Fruit fly (Drosophila melanogaster) whole organism, embryonic: ENCODE data around the gene p24-1.
A peak's percentile ranks its signal among the peaks of the same experiment; 100 is the strongest.

Experiments used
- BtbVII ChIP-seq: fragments of 200-800 bp; sonication (Bioruptor generic); optimal IDR thresholded peaks from 3 replicates; lab custom pipeline; 2017; ENCODE audit warnings: missing biosample characterization, mild to moderate bottlenecking, missing genetic modification characterization
- CG10147 ChIP-seq: fragments of 200-800 bp; sonication (Bioruptor generic); optimal IDR thresholded peaks from 2 replicates; lab custom pipeline; 2019; ENCODE audit warnings: missing biosample characterization, mild to moderate bottlenecking, missing genetic modification characterization, moderate library complexity
- CG10209 ChIP-seq: fragments of 200-800 bp; sonication (Bioruptor generic); optimal IDR thresholded peaks from 3 replicates; lab custom pipeline; 2017; ENCODE audit warnings: missing biosample characterization, mild to moderate bottlenecking, missing genetic modification characterization, missing genetic modification reagents
- CG10979 ChIP-seq: fragments of 200-800 bp; sonication (Bioruptor generic); optimal IDR thresholded peaks from 2 replicates; lab custom pipeline; 2018; ENCODE audit warnings: missing biosample characterization, mild to moderate bottlenecking, missing genetic modification characterization, moderate library complexity
- CG11456 ChIP-seq: fragments of 200-800 bp; sonication (Bioruptor generic); IDR thresholded peaks from 3 replicates; pipeline ENCODE4 v1.3.6; 2022; ENCODE audit warnings: missing biosample characterization, missing genetic modification characterization
- CG12659 ChIP-seq: fragments of 200-800 bp; sonication (Bioruptor generic); optimal IDR thresholded peaks from 3 replicates; lab custom pipeline; 2017; ENCODE audit warnings: mild to moderate bottlenecking, missing biosample characterization, missing genetic modification reagents, missing genetic modification characterization
- CG13894 ChIP-seq: fragments of 200-800 bp; sonication (Bioruptor generic); optimal IDR thresholded peaks from 3 replicates; lab custom pipeline; 2018; ENCODE audit warnings: missing biosample characterization, mild to moderate bottlenecking, missing genetic modification characterization, moderate library complexity
- CG14965 ChIP-seq: fragments of 200-800 bp; sonication (Bioruptor generic); optimal IDR thresholded peaks from 2 replicates; lab custom pipeline; 2016; ENCODE audit warnings: missing biosample characterization, missing genetic modification characterization, borderline replicate concordance
- CG1529 ChIP-seq: fragments of 200-800 bp; sonication (Bioruptor generic); optimal IDR thresholded peaks from 3 replicates; lab custom pipeline; 2018; ENCODE audit warnings: missing biosample characterization, missing genetic modification characterization
- CG17186 ChIP-seq: fragments of 200-800 bp; sonication (Bioruptor generic); optimal IDR thresholded peaks from 3 replicates; lab custom pipeline; 2017; ENCODE audit warnings: missing biosample characterization, missing genetic modification reagents, missing genetic modification characterization
- CG17328 ChIP-seq: fragments of 200-800 bp; sonication (Bioruptor generic); IDR thresholded peaks from 2 replicates; pipeline ENCODE4 v1.3.6; 2022; ENCODE audit warnings: missing biosample characterization, missing genetic modification characterization
- CG2678 ChIP-seq: fragments of 200-800 bp; sonication (Bioruptor generic); optimal IDR thresholded peaks from 3 replicates; lab custom pipeline; 2019; ENCODE audit warnings: missing biosample characterization, mild to moderate bottlenecking, missing genetic modification characterization, moderate library complexity
- CG31388 ChIP-seq: fragments of 200-800 bp; sonication (Bioruptor generic); optimal IDR thresholded peaks from 2 replicates; lab custom pipeline; 2016; ENCODE audit warnings: missing biosample characterization, missing genetic modification characterization
- CG3847 ChIP-seq: fragments of 200-800 bp; sonication (Bioruptor generic); IDR thresholded peaks from 2 replicates; pipeline ENCODE4 v1.3.6; 2022; ENCODE audit warnings: missing biosample characterization, missing genetic modification characterization
- CG4282 ChIP-seq: fragments of 200-800 bp; sonication (Bioruptor generic); optimal IDR thresholded peaks from 2 replicates; lab custom pipeline; 2016; ENCODE audit warnings: missing biosample characterization, missing genetic modification characterization
- CG5953 ChIP-seq: fragments of 200-800 bp; sonication (Bioruptor generic); IDR thresholded peaks from 2 replicates; pipeline ENCODE4 v1.3.6; 2022; ENCODE audit warnings: missing biosample characterization, missing genetic modification characterization
- CG8089 ChIP-seq: fragments of 200-800 bp; sonication (Bioruptor generic); optimal IDR thresholded peaks from 3 replicates; lab custom pipeline; 2016; ENCODE audit warnings: missing biosample characterization, missing genetic modification characterization
- CG9727 ChIP-seq: fragments of 200-800 bp; sonication (Bioruptor generic); optimal IDR thresholded peaks from 3 replicates; lab custom pipeline; 2017; ENCODE audit warnings: missing biosample characterization, mild to moderate bottlenecking, missing genetic modification characterization
- CrebB ChIP-seq: fragments of 200-800 bp; sonication (Bioruptor generic); optimal IDR thresholded peaks from 3 replicates; lab custom pipeline; 2018; ENCODE audit warnings: missing biosample characterization, mild to moderate bottlenecking, missing genetic modification characterization
- Dp ChIP-seq: fragments of 200-800 bp; sonication (Bioruptor generic); optimal IDR thresholded peaks from 2 replicates; lab custom pipeline; 2018; ENCODE audit warnings: missing biosample characterization, mild to moderate bottlenecking, missing genetic modification characterization, moderate library complexity
- Ets97D ChIP-seq: fragments of 200-800 bp; sonication (Bioruptor generic); optimal IDR thresholded peaks from 3 replicates; lab custom pipeline; 2016; ENCODE audit warnings: missing biosample characterization, missing genetic modification characterization
- HLHmδ ChIP-seq: fragments of 200-800 bp; sonication (Bioruptor generic); optimal IDR thresholded peaks from 2 replicates; lab custom pipeline; 2018; ENCODE audit warnings: missing biosample characterization, mild to moderate bottlenecking, missing genetic modification characterization, moderate library complexity
- Hand ChIP-seq: fragments of 200-800 bp; sonication (Bioruptor generic); optimal IDR thresholded peaks from 2 replicates; lab custom pipeline; 2017; ENCODE audit warnings: mild to moderate bottlenecking, missing biosample characterization, missing genetic modification reagents, missing genetic modification characterization
- Hsf ChIP-seq: fragments of 200-800 bp; sonication (Bioruptor generic); optimal IDR thresholded peaks from 3 replicates; lab custom pipeline; 2016; ENCODE audit warnings: missing biosample characterization, missing genetic modification characterization
- Myb ChIP-seq: fragments of 200-800 bp; sonication (Bioruptor generic); optimal IDR thresholded peaks from 2 replicates; lab custom pipeline; 2016; ENCODE audit warnings: missing biosample characterization, missing genetic modification characterization
- Oli ChIP-seq: fragments of 200-800 bp; sonication (Bioruptor generic); optimal IDR thresholded peaks from 2 replicates; lab custom pipeline; 2018; ENCODE audit warnings: missing biosample characterization, mild to moderate bottlenecking, missing genetic modification characterization, moderate library complexity
- Scr ChIP-seq: fragments of 200-800 bp; sonication (Bioruptor generic); IDR thresholded peaks from 2 replicates; pipeline ENCODE4 v1.3.6; 2022; ENCODE audit warnings: missing biosample characterization, missing genetic modification characterization; ENCODE audit not compliant: partially characterized antibody
- ac ChIP-seq: fragments of 200-800 bp; sonication (Bioruptor generic); optimal IDR thresholded peaks from 3 replicates; lab custom pipeline; 2017; ENCODE audit warnings: missing biosample characterization, mild to moderate bottlenecking, missing genetic modification characterization
- cato ChIP-seq: fragments of 200-800 bp; sonication (Bioruptor generic); optimal IDR thresholded peaks from 2 replicates; lab custom pipeline; 2016; ENCODE audit warnings: missing biosample characterization, missing genetic modification characterization, borderline replicate concordance
- dmrt11E ChIP-seq: fragments of 200-800 bp; sonication (Bioruptor generic); optimal IDR thresholded peaks from 3 replicates; lab custom pipeline; 2018; ENCODE audit warnings: missing biosample characterization, mild to moderate bottlenecking, missing genetic modification characterization, moderate library complexity
- exex ChIP-seq: fragments of 200-800 bp; sonication (Bioruptor generic); optimal IDR thresholded peaks from 4 replicates; lab custom pipeline; 2018; ENCODE audit warnings: missing biosample characterization, mild to moderate bottlenecking, missing genetic modification characterization, moderate library complexity
- fd102C ChIP-seq: fragments of 200-800 bp; sonication (Bioruptor generic); optimal IDR thresholded peaks from 2 replicates; lab custom pipeline; 2018; ENCODE audit warnings: missing biosample characterization, mild to moderate bottlenecking, missing genetic modification characterization, moderate library complexity
- fd96Cb ChIP-seq: fragments of 200-800 bp; sonication (Bioruptor generic); optimal IDR thresholded peaks from 2 replicates; lab custom pipeline; 2018; ENCODE audit warnings: missing biosample characterization, mild to moderate bottlenecking, missing genetic modification characterization, moderate library complexity
- ftz-f1 ChIP-seq: fragments of 200-800 bp; sonication (Bioruptor generic); optimal IDR thresholded peaks from 2 replicates; lab custom pipeline; 2016; ENCODE audit warnings: missing biosample characterization, missing genetic modification characterization
- ind ChIP-seq: fragments of 200-800 bp; sonication (Bioruptor generic); optimal IDR thresholded peaks from 3 replicates; lab custom pipeline; 2016; ENCODE audit warnings: missing biosample characterization, missing genetic modification characterization
- insv ChIP-seq, 2 experiments: fragments of 200-800 bp; sonication (Bioruptor generic); optimal IDR thresholded peaks; 3 replicates each; lab custom pipeline; 2016 to 2018; ENCODE audit warnings: missing biosample characterization in 2 of 2, missing genetic modification characterization in 2 of 2
- klu ChIP-seq: fragments of 200-800 bp; sonication (Bioruptor generic); IDR thresholded peaks from 2 replicates; pipeline ENCODE4 v1.3.6; 2022; ENCODE audit warnings: missing biosample characterization, missing genetic modification characterization
- lab ChIP-seq: fragments of 200-800 bp; sonication (Bioruptor generic); optimal IDR thresholded peaks from 3 replicates; lab custom pipeline; 2017; ENCODE audit warnings: missing biosample characterization, missing genetic modification characterization, mild to moderate bottlenecking, moderate library complexity, missing genetic modification reagents
- nom ChIP-seq: fragments of 200-800 bp; sonication (Bioruptor generic); optimal IDR thresholded peaks from 2 replicates; lab custom pipeline; 2017; ENCODE audit warnings: missing biosample characterization, missing genetic modification characterization, mild to moderate bottlenecking, moderate library complexity, missing genetic modification reagents
- onecut ChIP-seq: fragments of 200-800 bp; sonication (Bioruptor generic); IDR thresholded peaks from 2 replicates; pipeline ENCODE4 v1.3.6; 2022; ENCODE audit warnings: missing biosample characterization, missing genetic modification characterization
- org-1 ChIP-seq: fragments of 200-800 bp; sonication (Bioruptor generic); optimal IDR thresholded peaks from 2 replicates; lab custom pipeline; 2017; ENCODE audit warnings: missing biosample characterization, missing genetic modification characterization
- pan ChIP-seq, 4 experiments: fragments of >200 bp in 3 of 4; fragments of 200-800 bp in 1 of 4; sonication (Bioruptor generic) in 1 of 4; optimal IDR thresholded peaks in 3 of 4; IDR thresholded peaks in 1 of 4; 2 replicates each; pipeline versions ENCODE4 v1.3.6 to Lab custom; 2017 to 2022; ENCODE audit warnings: missing biosample characterization in 2 of 4, missing genetic modification characterization in 2 of 4, mixed read lengths in 1 of 4
- pfk ChIP-seq: fragments of 200-800 bp; sonication (Bioruptor generic); optimal IDR thresholded peaks from 2 replicates; lab custom pipeline; 2018; ENCODE audit warnings: missing biosample characterization, mild to moderate bottlenecking, missing genetic modification characterization, moderate library complexity
- phol ChIP-seq: fragments of 200-800 bp; sonication (Bioruptor generic); optimal IDR thresholded peaks from 3 replicates; lab custom pipeline; 2018; ENCODE audit warnings: missing biosample characterization, mild to moderate bottlenecking, missing genetic modification characterization, moderate library complexity
- sens ChIP-seq: fragments of 200-800 bp; sonication (Bioruptor generic); peaks from one replicate; lab custom pipeline; 2016; ENCODE audit warnings: missing biosample characterization, missing genetic modification characterization
- sob ChIP-seq: fragments of 200-800 bp; sonication (Bioruptor generic); IDR thresholded peaks from 2 replicates; pipeline ENCODE4 v1.3.6; 2022; ENCODE audit warnings: missing biosample characterization, missing genetic modification characterization
- stwl ChIP-seq: fragments of 200-800 bp; sonication (Bioruptor generic); optimal IDR thresholded peaks from 3 replicates; lab custom pipeline; 2018; ENCODE audit warnings: missing biosample characterization, mild to moderate bottlenecking, missing genetic modification characterization, moderate library complexity
- unc-4 ChIP-seq: fragments of 200-800 bp; sonication (Bioruptor generic); IDR thresholded peaks from 2 replicates; pipeline ENCODE4 v1.3.6; 2022; ENCODE audit warnings: missing biosample characterization, missing genetic modification characterization; ENCODE audit not compliant: partially characterized antibody
- zen2 ChIP-seq: fragments of 200-800 bp; sonication (Bioruptor generic); IDR thresholded peaks from 3 replicates; pipeline ENCODE4 v1.3.6; 2022; ENCODE audit warnings: missing biosample characterization, missing genetic modification characterization; ENCODE audit not compliant: partially characterized antibody

p24-1 gene

dm6 chrX:11816434-11816948, 35.8 kb downstream of the p24-1 start, which contains the start of the genes CG1578 and rudhira (continued):
- TF ChIP-seq unc-4 (GFP tag; lab: Robert Waterston, UW) (no peak), dmrt11E (no peak), CG5953 (GFP tag; lab: Robert Waterston, UW) (no peak), CG12659 (GFP tag; lab: Kevin White, UChicago) (peak; percentile 70), CG9727 (GFP tag; lab: Kevin White, UChicago) (peak; percentile 30), CG10147 (GFP tag; lab: Kevin White, UChicago) (no peak), CG4282 (GFP tag; lab: Kevin White, UChicago) (no peak), org-1 (GFP tag; lab: Kevin White, UChicago) (no peak), pfk (GFP tag; lab: Kevin White, UChicago) (no peak), stwl (tag; lab: Kevin White, UChicago) (peak; percentile 80), ftz-f1 (GFP tag; lab: Kevin White, UChicago) (peak; percentile 71), Scr (peak; percentile 26; the same call in 1 of the 2 replicates), CG10979 (tag; lab: Kevin White, UChicago) (no peak), onecut (GFP tag; lab: Robert Waterston, UW) (peak; percentile 11; the same call in 1 of the 2 replicates), CG2678 (tag; lab: Kevin White, UChicago) (peak; percentile 11), cato (GFP tag; lab: Kevin White, UChicago) (no peak), Hsf (GFP tag; lab: Kevin White, UChicago) (no peak), CG10209 (no peak), CG31388 (GFP tag; lab: Kevin White, UChicago) (no peak), fd96Cb (no peak), sob (GFP tag; lab: Robert Waterston, UW) (no peak), zen2 (no peak), nom (GFP tag; lab: Kevin White, UChicago) (no peak), HLHmδ (GFP tag; lab: Kevin White, UChicago) (no peak), ind (GFP tag; lab: Kevin White, UChicago) (no peak), CG14965 (no peak), CG13894 (tag; lab: Kevin White, UChicago) (no peak), phol (tag; lab: Kevin White, UChicago) (peak; percentile 39), CG1529 (GFP tag; lab: Kevin White, UChicago) (no peak), Dp (GFP tag; lab: Kevin White, UChicago) (peak; percentile 54), lab (GFP tag; lab: Kevin White, UChicago) (no peak), pan (optimal IDR thresholded peaks at IDR 0.05; lab: Kevin White, UChicago) (no peak), pan (GFP tag; optimal IDR thresholded peaks at IDR 0.05 in 1 of 2, IDR thresholded peaks at IDR 0.05 in 1 of 2) (no peak), fd102C (GFP tag; lab: Kevin White, UChicago) (no peak), ac (no peak), BtbVII (GFP tag; lab: Kevin White, UChicago) (no peak), CG3847 (GFP tag; lab: Robert Waterston, UW) (0 out of 2 replicates have a peak, but pooled peaks have one; percentile 31), sens (peak; percentile 40), CG8089 (GFP tag; lab: Kevin White, UChicago) (no peak), CG11456 (no peak), Ets97D (GFP tag; lab: Kevin White, UChicago) (peak; percentile 46), klu (GFP tag; lab: Robert Waterston, UW) (no peak), exex (tag; lab: Kevin White, UChicago) (peak; percentile 12), Hand (GFP tag; lab: Kevin White, UChicago) (no peak), CG17328 (GFP tag; lab: Robert Waterston, UW) (no peak), Myb (GFP tag; lab: Kevin White, UChicago) (peak; percentile 52), insv (GFP tag; optimal IDR thresholded peaks at IDR 0.05; lab: Kevin White, UChicago) (peak in 1 of 2 experiments; percentile 12), CG17186 (GFP tag; lab: Kevin White, UChicago) (no peak), Oli (no peak), CrebB (no peak)
